Worm (Caenorhabditis elegans): ENCODE results near the gene fut-2.

DNA sequence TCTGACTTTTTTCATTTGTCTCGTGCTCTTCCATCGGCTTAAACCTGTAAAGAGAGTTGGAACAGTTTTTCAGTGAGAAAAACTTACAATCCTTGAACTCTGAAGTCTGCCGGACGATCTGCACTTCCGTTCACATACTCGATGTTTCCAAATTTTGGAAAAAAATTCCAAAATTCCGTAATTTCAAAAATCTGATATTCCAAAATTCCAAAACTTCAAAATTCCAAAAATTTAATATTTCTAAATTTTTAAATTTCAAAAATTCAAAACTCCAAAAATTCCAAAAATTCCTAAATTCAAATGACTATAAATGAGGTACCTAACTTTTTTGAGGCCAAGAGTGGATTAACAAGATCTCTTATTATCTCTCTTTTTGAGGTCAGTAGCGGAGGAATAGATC, 877 bp upstream of the fut-2 start, which contains the start of gene EGAP9.4:
- no peak for TF ChIP-seq ztf-11 (tag; optimal IDR thresholded peaks at IDR 0.05)
- TF ChIP-seq nhr-76 (tag; optimal IDR thresholded peaks at IDR 0.05), result no peak
- TF ChIP-seq nhr-237 (tag; optimal IDR thresholded peaks at IDR 0.05), result no peak
- no peak for TF ChIP-seq nhr-28 (tag; optimal IDR thresholded peaks at IDR 0.05)
- no peak for TF ChIP-seq F26F4.8 (GFP tag; conservative IDR thresholded peaks at IDR 0.05)

Measured in whole organism, L4 larva.